Worm (Caenorhabditis elegans) whole organism, L4/young adult: Measurements from ENCODE around the gene W04B5.6.

Experiments used
- W03F9.2 ChIP-seq: fragments of 150-350 bp; optimal IDR thresholded peaks from 2 replicates; lab custom pipeline; 2014; ENCODE audit warnings: missing biosample characterization, missing genetic modification characterization
- dao-5 ChIP-seq: sonication (generic microtip); optimal IDR thresholded peaks from 2 replicates; lab custom pipeline; 2016; ENCODE audit warnings: missing genotype, missing genetic modification characterization, moderate library complexity, missing compliant biosample characterization

ce11 chrIII:2482754-2483153 is 47.5 kb upstream of the W04B5.6 start:
- TF ChIP-seq dao-5 (tag; lab: Kevin White, UChicago) (no peak), W03F9.2 (no peak)
